Worm (Caenorhabditis elegans) whole organism, L1 larva: ENCODE data around the gene med-2.

Experiments used
- C04F5.9 ChIP-seq: sonication (generic microtip); optimal IDR thresholded peaks from 2 replicates; lab custom pipeline; 2016; ENCODE audit warnings: missing genetic modification characterization, missing compliant biosample characterization
- Y116A8C.19 ChIP-seq: sonication (generic microtip); optimal IDR thresholded peaks from 2 replicates; lab custom pipeline; 2016; ENCODE audit warnings: missing compliant biosample characterization, missing genetic modification characterization, borderline replicate concordance
- aly-2 ChIP-seq: fragments of 150-350 bp; optimal IDR thresholded peaks from 2 replicates; lab custom pipeline; 2014; ENCODE audit warnings: missing biosample characterization, missing genetic modification characterization
- ama-1 ChIP-seq: fragments of 150-350 bp; optimal IDR thresholded peaks from 2 replicates; lab custom pipeline; 2014
- ceh-8 ChIP-seq: fragments of 200-800 bp; sonication (Bioruptor generic); optimal IDR thresholded peaks from 2 replicates; lab custom pipeline; 2018; ENCODE audit warnings: mild to moderate bottlenecking, missing genetic modification characterization, moderate library complexity, missing compliant biosample characterization
- ceh-88 ChIP-seq: fragments of 200-800 bp; sonication (Bioruptor generic); IDR thresholded peaks from 2 replicates; pipeline ENCODE4 v1.3.6; 2022; ENCODE audit warnings: missing genetic modification characterization, missing compliant biosample characterization
- ces-1 ChIP-seq: fragments of 150-350 bp; optimal IDR thresholded peaks from 2 replicates; lab custom pipeline; 2014; ENCODE audit warnings: missing biosample characterization, missing genetic modification reagents, missing genetic modification characterization
- efl-1 ChIP-seq, 4 experiments: fragments of 150-350 bp; optimal IDR thresholded peaks in 3 of 4; peaks in 1 of 4; 1 replicate in 1 of 4; 2 replicates in 3 of 4; lab custom pipeline; 2014; ENCODE audit warnings: missing biosample characterization in 2 of 4, missing genetic modification characterization in 2 of 4, missing genetic modification reagents in 2 of 4
- egl-13 ChIP-seq: sonication (generic microtip); optimal IDR thresholded peaks from 2 replicates; lab custom pipeline; 2016; ENCODE audit warnings: missing genotype, missing genetic modification reagents, missing genetic modification characterization, missing compliant biosample characterization
- egl-27 ChIP-seq, 2 experiments: fragments of 150-350 bp in 1 of 2; sonication (generic microtip); optimal IDR thresholded peaks; 3 replicates each; lab custom pipeline; 2017 to 2018; ENCODE audit warnings: missing biosample characterization in 2 of 2, missing genetic modification characterization in 2 of 2, missing genetic modification reagents in 2 of 2
- elt-2 ChIP-seq: sonication (generic microtip); optimal IDR thresholded peaks from 2 replicates; lab custom pipeline; 2016; ENCODE audit warnings: missing genetic modification characterization, mild to moderate bottlenecking, inconsistent platforms, missing compliant biosample characterization, missing genetic modification reagents
- elt-3 ChIP-seq, 6 experiments: fragments of 150-350 bp in 1 of 6; sonication (generic microtip); optimal IDR thresholded peaks; 2 replicates each; lab custom pipeline; 2017 to 2018; ENCODE audit warnings: missing biosample characterization in 6 of 6, missing genetic modification characterization in 6 of 6, inconsistent platforms in 1 of 6
- fkh-4 ChIP-seq: sonication (generic microtip); optimal IDR thresholded peaks from 2 replicates; lab custom pipeline; 2016; ENCODE audit warnings: missing compliant biosample characterization, missing genetic modification characterization, borderline replicate concordance
- fkh-8 ChIP-seq: sonication (generic microtip); optimal IDR thresholded peaks from 2 replicates; lab custom pipeline; 2016; ENCODE audit warnings: mild to moderate bottlenecking, missing genetic modification characterization, missing compliant biosample characterization
- fos-1 ChIP-seq: fragments of 150-350 bp; optimal IDR thresholded peaks from 2 replicates; lab custom pipeline; 2014; ENCODE audit warnings: missing biosample characterization, missing genetic modification characterization
- hlh-17 ChIP-seq: fragments of 200-800 bp; sonication (Bioruptor generic); optimal IDR thresholded peaks from 2 replicates; lab custom pipeline; 2018; ENCODE audit warnings: missing genetic modification characterization, mild to moderate bottlenecking, missing compliant biosample characterization, moderate library complexity, borderline replicate concordance
- isw-1 ChIP-seq: fragments of 200-800 bp; sonication (Bioruptor generic); IDR thresholded peaks from 2 replicates; pipeline ENCODE4 v1.3.6; 2022; ENCODE audit warnings: missing genetic modification characterization, missing compliant biosample characterization
- lin-13 ChIP-seq: fragments of 150-350 bp; optimal IDR thresholded peaks from 2 replicates; lab custom pipeline; 2014; ENCODE audit warnings: missing biosample characterization, missing genetic modification reagents, missing genetic modification characterization
- lin-15B ChIP-seq: fragments of 150-350 bp; sonication (generic microtip); optimal IDR thresholded peaks from 3 replicates; lab custom pipeline; 2014; ENCODE audit warnings: missing biosample characterization, missing genetic modification characterization
- lin-35 ChIP-seq, 2 experiments: fragments of 150-350 bp; optimal IDR thresholded peaks; 2 replicates each; lab custom pipeline; 2014; ENCODE audit warnings: missing biosample characterization in 2 of 2, missing genetic modification characterization in 2 of 2, missing genetic modification reagents in 2 of 2
- lin-39 ChIP-seq: fragments of 150-350 bp; optimal IDR thresholded peaks from 2 replicates; lab custom pipeline; 2014; ENCODE audit warnings: missing biosample characterization, missing genetic modification reagents, missing genetic modification characterization
- mef-2 ChIP-seq: fragments of 150-350 bp; optimal IDR thresholded peaks from 2 replicates; lab custom pipeline; 2014; ENCODE audit warnings: missing biosample characterization, missing genetic modification characterization
- nhr-11 ChIP-seq: fragments of 150-350 bp; optimal IDR thresholded peaks from 2 replicates; lab custom pipeline; 2014; ENCODE audit warnings: missing biosample characterization, missing genetic modification characterization
- nhr-20 ChIP-seq: sonication (generic microtip); optimal IDR thresholded peaks from 2 replicates; lab custom pipeline; 2016; ENCODE audit warnings: mild to moderate bottlenecking, missing genetic modification characterization, missing compliant biosample characterization
- nhr-237 ChIP-seq: fragments of 150-350 bp; optimal IDR thresholded peaks from 2 replicates; lab custom pipeline; 2014; ENCODE audit warnings: missing biosample characterization, missing genetic modification characterization
- nhr-47 ChIP-seq: sonication (generic microtip); optimal IDR thresholded peaks from 2 replicates; lab custom pipeline; 2016; ENCODE audit warnings: mild to moderate bottlenecking, missing genetic modification characterization, moderate library complexity, missing compliant biosample characterization
- nhr-71 ChIP-seq: sonication (generic microtip); optimal IDR thresholded peaks from 2 replicates; lab custom pipeline; 2016; ENCODE audit warnings: mild to moderate bottlenecking, missing genetic modification characterization, moderate library complexity, missing compliant biosample characterization
- nhr-77 ChIP-seq: fragments of 150-350 bp; optimal IDR thresholded peaks from 2 replicates; lab custom pipeline; 2014; ENCODE audit warnings: missing biosample characterization, missing genetic modification characterization
- nhr-84 ChIP-seq: sonication (generic microtip); optimal IDR thresholded peaks from 2 replicates; lab custom pipeline; 2017; ENCODE audit warnings: missing biosample characterization, missing genetic modification characterization
- nhr-85 ChIP-seq: sonication (generic microtip); peaks from one replicate; lab custom pipeline; 2016; ENCODE audit warnings: missing genetic modification characterization, inconsistent platforms, missing compliant biosample characterization
- nhr-90 ChIP-seq: sonication (generic microtip); optimal IDR thresholded peaks from 2 replicates; lab custom pipeline; 2016; ENCODE audit warnings: mild to moderate bottlenecking, missing genetic modification characterization, missing compliant biosample characterization; ENCODE audit not compliant: poor library complexity
- pag-3 ChIP-seq: sonication (generic microtip); optimal IDR thresholded peaks from 2 replicates; lab custom pipeline; 2017; ENCODE audit warnings: missing genetic modification characterization, mild to moderate bottlenecking, missing compliant biosample characterization, antibody characterized with exemption, borderline replicate concordance; ENCODE audit not compliant: insufficient read depth
- pax-3 ChIP-seq: fragments of 200-800 bp; sonication (Bioruptor generic); optimal IDR thresholded peaks from 2 replicates; lab custom pipeline; 2018; ENCODE audit warnings: mild to moderate bottlenecking, missing genetic modification characterization, moderate library complexity, missing compliant biosample characterization
- pqm-1 ChIP-seq: sonication (generic microtip); optimal IDR thresholded peaks from 3 replicates; lab custom pipeline; 2017; ENCODE audit warnings: missing biosample characterization, missing genetic modification characterization
- sox-4 ChIP-seq: sonication (generic microtip); optimal IDR thresholded peaks from 2 replicates; lab custom pipeline; 2016; ENCODE audit warnings: missing genetic modification characterization, missing compliant biosample characterization
- sup-37 ChIP-seq: fragments of 200-800 bp; sonication (Bioruptor generic); optimal IDR thresholded peaks from 2 replicates; lab custom pipeline; 2018; ENCODE audit warnings: mild to moderate bottlenecking, missing genetic modification characterization, missing compliant biosample characterization
- tlp-1 ChIP-seq: fragments of 150-350 bp; optimal IDR thresholded peaks from 2 replicates; lab custom pipeline; 2014; ENCODE audit warnings: missing biosample characterization, missing genetic modification characterization
- unc-30 ChIP-seq: sonication (generic microtip); optimal IDR thresholded peaks from 2 replicates; lab custom pipeline; 2017; ENCODE audit warnings: missing biosample characterization, missing genetic modification characterization
- unc-98 ChIP-seq: fragments of 200-800 bp; sonication (Bioruptor generic); IDR thresholded peaks from 2 replicates; pipeline ENCODE4 v1.3.6; 2022; ENCODE audit warnings: missing genetic modification characterization, missing compliant biosample characterization
- vab-15 ChIP-seq: sonication (generic microtip); optimal IDR thresholded peaks from 2 replicates; lab custom pipeline; 2017; ENCODE audit warnings: missing genotype, mild to moderate bottlenecking, missing genetic modification characterization, missing compliant biosample characterization
- zag-1 ChIP-seq: fragments of 150-350 bp; optimal IDR thresholded peaks from 2 replicates; lab custom pipeline; 2014; ENCODE audit warnings: missing biosample characterization, missing genetic modification characterization
- zip-4 ChIP-seq: fragments of 200-800 bp; sonication (Bioruptor generic); optimal IDR thresholded peaks from 2 replicates; lab custom pipeline; 2018; ENCODE audit warnings: mild to moderate bottlenecking, missing genetic modification characterization, moderate library complexity, missing compliant biosample characterization

med-2 gene

DNA sequence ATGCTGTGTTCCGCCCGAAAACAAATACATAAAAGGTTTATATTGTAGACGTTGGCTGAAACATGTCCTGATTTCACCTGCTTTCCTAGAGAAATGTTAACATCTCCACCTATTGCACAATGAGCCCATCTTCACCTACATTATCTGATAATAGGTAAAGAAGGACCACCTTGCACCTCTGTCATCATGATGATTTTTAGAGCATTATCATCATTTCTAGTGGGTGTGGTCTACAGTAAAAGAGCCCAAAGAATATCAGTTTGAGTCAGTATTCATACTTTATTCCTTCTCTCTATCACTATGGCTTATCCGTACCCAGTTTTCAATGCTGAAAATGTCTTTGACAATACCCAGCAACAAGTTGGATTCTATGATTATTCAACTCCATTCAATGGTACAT lies at the start of gene med-2:
TSS of gene med-2 (plus strand) at position 301 of the 400 bp plus-strand sequence.
- no peak for TF ChIP-seq elt-3 (tag; optimal IDR thresholded peaks at IDR 0.05; lab: Kevin White, UChicago)
- TF ChIP-seq nhr-11 (tag; lab: Kevin White, UChicago), result no peak
- TF ChIP-seq nhr-84 (tag; lab: Kevin White, UChicago), result no peak
- TF ChIP-seq hlh-17, result no peak
- no peak for TF ChIP-seq Y116A8C.19 (tag; lab: Kevin White, UChicago)
- no peak for TF ChIP-seq zip-4
- no peak for TF ChIP-seq vab-15
- TF ChIP-seq lin-13 (GFP tag; lab: Kevin White, UChicago), result no peak
- TF ChIP-seq unc-30 (tag; lab: Kevin White, UChicago), result no peak
- no peak for TF ChIP-seq fos-1 (tag; lab: Kevin White, UChicago)
- TF ChIP-seq egl-27 (tag; optimal IDR thresholded peaks at IDR 0.05; lab: Kevin White, UChicago), result no peak

DNA sequence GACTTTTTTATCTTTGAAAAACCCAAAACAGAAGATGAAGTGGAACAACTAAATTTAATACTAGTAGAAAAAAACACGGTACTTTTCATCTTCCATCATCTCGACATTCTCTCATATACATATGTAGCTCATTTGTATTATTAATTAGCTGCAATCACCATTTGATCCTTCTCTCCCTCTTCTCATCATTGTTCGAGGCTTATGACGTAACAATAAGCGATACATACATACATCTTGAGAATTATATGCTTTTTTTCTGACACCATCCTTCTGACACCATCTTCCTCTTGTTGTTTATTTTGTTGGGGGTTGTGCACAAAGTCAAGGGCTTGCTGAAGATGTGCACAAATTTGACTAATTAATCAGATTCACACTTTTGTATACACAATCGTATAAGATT lies 47.0 kb upstream of the med-2 start:
- TF ChIP-seq fkh-8 (tag; lab: Kevin White, UChicago) (no peak), tlp-1 (no peak), egl-13 (tag; lab: Kevin White, UChicago) (no peak), lin-15B (tag; lab: Kevin White, UChicago) (no peak), fkh-4 (tag; lab: Kevin White, UChicago) (no peak), lin-39 (tag; lab: Kevin White, UChicago) (no peak)

DNA sequence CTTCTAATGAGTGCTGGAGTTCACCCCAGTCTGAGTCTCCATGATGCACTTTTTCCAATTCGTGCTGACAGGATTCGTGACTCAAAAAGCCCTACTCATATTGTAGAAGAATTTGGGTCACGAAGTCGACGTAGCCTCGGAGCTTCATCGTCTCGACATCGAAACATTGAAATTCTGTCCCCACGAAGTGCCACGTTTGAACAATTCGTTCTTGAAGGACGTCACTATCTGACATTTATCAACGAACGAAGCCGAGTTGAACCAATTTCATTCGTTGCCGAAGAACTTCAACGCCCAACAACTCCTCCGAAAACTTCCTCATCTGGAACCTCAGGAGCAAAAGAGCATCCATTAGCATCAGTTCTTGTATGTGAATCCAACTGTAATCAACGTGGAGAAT lies 45.2 kb upstream of the med-2 start:
- no peak for TF ChIP-seq nhr-237
- TF ChIP-seq aly-2 (tag; lab: Kevin White, UChicago), result no peak
- TF ChIP-seq fkh-8 (tag; lab: Kevin White, UChicago), result no peak
- no peak for TF ChIP-seq sox-4 (tag; lab: Kevin White, UChicago)
- TF ChIP-seq lin-35 (GFP tag; optimal IDR thresholded peaks at IDR 0.05; lab: Kevin White, UChicago), result no peak
- no peak for TF ChIP-seq ama-1 (lab: Kevin White, UChicago)
- no peak for TF ChIP-seq nhr-20 (tag; lab: Kevin White, UChicago)
- no peak for TF ChIP-seq zag-1
- TF ChIP-seq nhr-47, result no peak
- no peak for TF ChIP-seq nhr-71 (tag; lab: Kevin White, UChicago)
- no peak for TF ChIP-seq ces-1 (GFP tag; lab: Kevin White, UChicago)
- TF ChIP-seq nhr-77, result no peak
- no peak for TF ChIP-seq unc-30 (tag; lab: Kevin White, UChicago)

DNA sequence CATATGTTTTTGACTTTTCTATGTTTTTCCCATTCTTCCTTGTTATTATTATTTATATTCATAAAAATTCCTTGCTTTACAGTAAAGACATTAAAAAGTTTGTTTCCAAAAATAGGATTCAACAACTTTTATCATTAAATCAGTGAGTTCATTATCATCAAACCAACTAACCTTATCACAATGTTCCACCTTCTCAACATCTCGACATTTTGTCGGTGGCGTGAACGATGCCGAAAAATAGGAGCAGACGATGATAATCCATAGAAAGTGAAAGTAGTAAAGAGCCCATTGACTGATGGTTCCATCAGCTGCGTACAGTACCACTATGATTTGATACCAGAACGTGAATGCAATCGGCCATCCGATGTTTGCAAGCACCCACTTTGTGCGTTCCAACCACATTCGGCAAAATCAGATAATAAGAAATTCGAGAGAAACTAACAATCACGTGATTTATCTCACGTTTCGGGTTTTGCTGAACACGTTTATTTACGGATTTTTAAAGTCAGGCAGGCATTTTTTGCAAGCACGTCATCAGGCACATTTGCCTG lies 35.6 kb upstream of the med-2 start, which contains the start of gene dhhc-5:
TSS of gene dhhc-5 (minus strand) at position 406 of the 551 bp plus-strand sequence.
- TF ChIP-seq elt-2 (tag; lab: Kevin White, UChicago), result peak; percentile 68
- no peak for TF ChIP-seq ceh-8 (GFP tag; lab: Kevin White, UChicago)

DNA sequence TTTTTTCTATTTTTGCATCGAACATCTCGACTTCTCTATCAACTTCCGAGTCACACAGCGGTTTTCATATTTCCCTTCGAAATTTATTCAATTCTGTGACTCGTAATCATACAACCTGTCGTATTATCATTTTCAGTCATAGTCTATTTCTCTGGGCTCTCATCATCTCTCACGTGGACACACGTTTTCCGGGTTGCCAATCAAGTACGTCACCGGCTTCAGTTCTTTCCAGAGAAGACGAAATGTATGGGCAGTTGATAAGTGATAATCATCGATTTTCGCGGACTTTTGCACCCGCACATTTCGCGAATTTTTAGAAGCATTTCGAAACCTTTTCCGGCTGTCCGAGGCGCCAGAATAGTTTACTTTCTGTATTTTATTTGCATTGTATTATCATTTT lies 34.0 kb upstream of the med-2 start, which contains the start of gene srv-1:
TSS of gene srv-1 (plus strand) at position 131 of the 400 bp plus-strand sequence.
- peak; percentile 8 for TF ChIP-seq nhr-90 (tag; lab: Kevin White, UChicago)
- TF ChIP-seq C04F5.9 (tag; lab: Kevin White, UChicago), result no peak
- TF ChIP-seq mef-2 (tag; lab: Kevin White, UChicago), result no peak
- TF ChIP-seq isw-1 (GFP tag; lab: Robert Waterston, UW), result no peak
- TF ChIP-seq efl-1 (optimal IDR thresholded peaks at IDR 0.05; lab: Kevin White, UChicago), result no peak
- TF ChIP-seq efl-1 (GFP tag; optimal IDR thresholded peaks at IDR 0.05 in 1 of 2; lab: Kevin White, UChicago), result peak in 1 of 2 experiments; percentile 72
- TF ChIP-seq unc-98 (GFP tag; lab: Robert Waterston, UW), result no peak
- no peak for TF ChIP-seq nhr-237
- peak; percentile 31 for TF ChIP-seq nhr-71 (tag; lab: Kevin White, UChicago)
- TF ChIP-seq sup-37 (GFP tag; lab: Kevin White, UChicago), result no peak
- no peak for TF ChIP-seq lin-13 (GFP tag; lab: Kevin White, UChicago)
- TF ChIP-seq nhr-85 (tag; lab: Kevin White, UChicago), result no peak
- TF ChIP-seq elt-2 (tag; lab: Kevin White, UChicago), result peak; percentile 92
- TF ChIP-seq pag-3 (tag; lab: Kevin White, UChicago), result no peak
- TF ChIP-seq pax-3 (tag; lab: Kevin White, UChicago), result no peak
- peak in 1 of 2 experiments; percentile 14 for TF ChIP-seq lin-35 (GFP tag; optimal IDR thresholded peaks at IDR 0.05; lab: Kevin White, UChicago)
- TF ChIP-seq nhr-84 (tag; lab: Kevin White, UChicago), result no peak
- no peak for TF ChIP-seq ceh-88
- peak; percentile 73 for TF ChIP-seq pqm-1 (tag; lab: Kevin White, UChicago)
